Worm (Caenorhabditis elegans): Measurements from ENCODE around the gene gipc-1.
A peak's percentile ranks its signal among the peaks of the same experiment; 100 is the strongest.

Gene gipc-1

DNA sequence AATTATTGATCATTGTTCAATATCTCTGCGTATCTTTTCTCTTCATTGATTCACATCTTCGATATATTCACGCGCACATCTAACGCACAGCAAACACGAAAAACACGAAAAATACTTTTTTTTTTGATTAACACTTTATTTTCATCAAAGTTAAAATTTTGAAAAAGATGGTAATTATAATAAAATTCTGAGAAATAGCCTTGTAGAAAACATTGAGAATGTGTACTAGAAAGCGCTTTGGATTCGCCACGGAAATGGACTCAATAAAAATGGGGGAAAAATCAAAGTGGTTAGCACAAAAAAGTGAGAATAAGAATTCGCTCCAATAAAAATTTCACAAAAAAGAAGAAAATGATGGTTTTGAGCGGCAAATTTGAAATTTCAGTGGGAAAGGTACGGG lies 23.0 kb downstream of the gipc-1 start, which contains the start of gene F26F4.6:
Gene F26F4.6 (minus strand): TSS at position 101 of the 400 bp plus-strand sequence.
- no peak for TF ChIP-seq W03F9.2 (tag; optimal IDR thresholded peaks at IDR 0.05)
- no peak for TF ChIP-seq dao-5 (tag; optimal IDR thresholded peaks at IDR 0.05)
- TF ChIP-seq him-1 (tag; optimal IDR thresholded peaks at IDR 0.05), result no peak

ce11 chrIII:4895313-4895712 lies 24.7 kb downstream of the gipc-1 start:
- no peak for TF ChIP-seq him-1 (tag; optimal IDR thresholded peaks at IDR 0.05)
- TF ChIP-seq W03F9.2 (tag; optimal IDR thresholded peaks at IDR 0.05), result no peak

DNA sequence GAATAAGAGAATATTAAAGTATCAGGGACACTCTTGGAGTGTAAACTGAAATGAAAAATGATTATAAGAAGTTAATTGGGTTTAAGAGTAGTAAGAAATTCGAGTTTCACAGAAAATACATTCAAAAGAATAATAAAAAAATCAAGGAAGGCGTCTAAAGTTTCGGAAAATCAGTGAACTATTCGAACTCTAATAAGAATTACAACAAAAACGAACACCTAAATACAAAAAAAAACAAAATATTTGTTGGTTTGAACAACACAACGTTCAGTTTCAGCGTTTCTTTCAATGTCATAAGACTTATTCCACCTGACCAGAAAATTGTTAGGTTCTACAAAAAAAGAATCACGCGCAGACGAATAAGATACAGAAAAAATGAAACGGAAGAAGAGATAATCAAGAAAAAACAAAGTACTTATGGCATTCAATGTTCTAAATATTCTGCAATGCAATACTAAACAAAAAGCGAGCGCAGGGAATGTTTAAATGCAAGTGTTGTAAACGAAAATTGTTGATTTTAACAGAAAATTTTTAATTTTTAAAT lies 28.5 kb downstream of the gipc-1 start, which contains the start of gene nhl-2:
Gene nhl-2 (minus strand): TSS at position 51 of the 544 bp plus-strand sequence.
- TF ChIP-seq him-1 (tag; optimal IDR thresholded peaks at IDR 0.05) (no peak), dao-5 (tag; optimal IDR thresholded peaks at IDR 0.05) (no peak), W03F9.2 (tag; optimal IDR thresholded peaks at IDR 0.05) (no peak)

DNA sequence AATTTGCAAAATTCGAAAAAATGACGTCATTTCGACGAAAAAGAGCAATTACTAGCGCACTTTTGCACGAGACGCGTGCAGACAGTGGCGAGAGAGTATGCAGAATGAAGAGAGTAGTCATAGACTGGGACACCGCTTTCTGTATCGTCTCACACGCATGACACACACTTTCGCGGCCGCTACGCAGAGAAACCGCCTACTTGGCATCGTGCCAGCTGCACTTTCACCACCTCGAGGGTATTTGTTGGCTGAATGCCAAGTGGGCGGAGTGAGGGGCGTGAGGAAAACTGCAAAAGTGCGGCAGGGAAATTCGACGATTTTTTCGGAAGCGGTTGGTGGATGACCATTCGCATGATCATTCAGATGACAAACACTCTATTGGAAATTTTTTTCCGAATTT lies 29.1 kb downstream of the gipc-1 start:
- peak; percentile 95 for TF ChIP-seq W03F9.2 (tag; optimal IDR thresholded peaks at IDR 0.05)
- peak; percentile 98 for TF ChIP-seq him-1 (tag; optimal IDR thresholded peaks at IDR 0.05)
- TF ChIP-seq dao-5 (tag; optimal IDR thresholded peaks at IDR 0.05), result no peak

ce11 chrIII:4900260-4900659 lies 29.7 kb downstream of the gipc-1 start, which contains the start of gene tag-340:
Gene tag-340, plus strand, starts transcription at chrIII:4900508.
- no peak for TF ChIP-seq W03F9.2 (tag; optimal IDR thresholded peaks at IDR 0.05)
- no peak for TF ChIP-seq him-1 (tag; optimal IDR thresholded peaks at IDR 0.05)
- no peak for TF ChIP-seq dao-5 (tag; optimal IDR thresholded peaks at IDR 0.05)

DNA sequence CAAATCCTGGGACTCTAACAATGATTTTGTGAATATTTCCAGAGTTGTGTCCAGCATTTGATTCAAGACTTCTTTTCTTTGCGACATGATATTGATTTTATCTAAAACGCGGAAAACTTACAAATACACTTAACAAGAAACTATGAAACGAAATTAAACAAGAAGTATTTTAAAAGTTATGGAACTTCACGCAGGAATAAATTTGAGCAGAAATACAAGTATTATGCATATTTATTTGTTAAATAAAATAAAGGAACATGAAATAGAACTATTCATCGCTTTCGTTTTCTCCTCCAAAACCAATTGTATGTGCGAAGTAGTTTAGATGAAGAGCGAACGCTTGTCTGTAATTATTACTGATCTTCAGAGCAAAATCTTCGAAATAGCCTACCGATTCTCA lies 33.2 kb downstream of the gipc-1 start, which contains the start of gene kbp-2:
Gene kbp-2 (minus strand): TSS at position 101 of the 400 bp plus-strand sequence.
- TF ChIP-seq W03F9.2 (tag; optimal IDR thresholded peaks at IDR 0.05) (no peak), him-1 (tag; optimal IDR thresholded peaks at IDR 0.05) (no peak), dao-5 (tag; optimal IDR thresholded peaks at IDR 0.05) (no peak)

DNA sequence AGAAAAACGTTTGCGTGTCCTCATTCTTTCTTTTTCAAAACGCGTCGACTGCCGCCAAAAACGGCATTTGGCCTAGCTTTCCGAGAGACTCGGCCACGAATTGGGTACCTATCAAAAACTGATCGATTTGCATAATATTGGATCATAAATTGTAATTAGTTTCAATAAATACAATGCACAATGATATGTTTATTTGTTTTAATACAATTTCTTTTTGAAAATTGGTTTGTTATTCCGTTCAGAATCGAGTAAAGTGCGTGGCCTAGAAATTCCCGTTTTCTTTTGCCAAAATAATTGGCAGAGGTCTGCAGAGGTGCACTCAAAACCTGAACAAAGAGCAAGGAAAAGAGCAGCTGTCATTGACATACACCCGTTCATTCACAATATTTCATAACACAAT lies 34.8 kb downstream of the gipc-1 start, which contains the start of gene F26F4.8:
Gene F26F4.8 (minus strand): TSS at position 69 of the 400 bp plus-strand sequence.
- no peak for TF ChIP-seq W03F9.2 (tag; optimal IDR thresholded peaks at IDR 0.05)
- no peak for TF ChIP-seq him-1 (tag; optimal IDR thresholded peaks at IDR 0.05)
- TF ChIP-seq dao-5 (tag; optimal IDR thresholded peaks at IDR 0.05), result no peak

- TF ChIP-seq W03F9.2 (tag; optimal IDR thresholded peaks at IDR 0.05) (no peak), him-1 (tag; optimal IDR thresholded peaks at IDR 0.05) (no peak), dao-5 (tag; optimal IDR thresholded peaks at IDR 0.05) (no peak)
These were observed 35.8 kb downstream of the gipc-1 start for ce11 chrIII:4906365-4906764.

- TF ChIP-seq him-1 (tag; optimal IDR thresholded peaks at IDR 0.05) (no peak), W03F9.2 (tag; optimal IDR thresholded peaks at IDR 0.05) (no peak), dao-5 (tag; optimal IDR thresholded peaks at IDR 0.05) (no peak)
These were observed 36.3 kb downstream of the gipc-1 start, which contains the start of gene rom-1 for ce11 chrIII:4906896-4907295. Gene rom-1, plus strand, starts transcription at chrIII:4907196.

- TF ChIP-seq him-1 (tag; optimal IDR thresholded peaks at IDR 0.05), result no peak
- TF ChIP-seq dao-5 (tag; optimal IDR thresholded peaks at IDR 0.05), result no peak
- TF ChIP-seq W03F9.2 (tag; optimal IDR thresholded peaks at IDR 0.05), result no peak
These were observed 39.4 kb downstream of the gipc-1 start, which contains the start of gene F26F4.12 for ce11 chrIII:4909938-4910337. Gene F26F4.12, minus strand, starts transcription at chrIII:4910038.

- TF ChIP-seq W03F9.2 (tag; optimal IDR thresholded peaks at IDR 0.05), result no peak
- no peak for TF ChIP-seq him-1 (tag; optimal IDR thresholded peaks at IDR 0.05)
- TF ChIP-seq dao-5 (tag; optimal IDR thresholded peaks at IDR 0.05), result no peak
These were observed 40.4 kb downstream of the gipc-1 start, which contains the start of gene F26F4.2 for ce11 chrIII:4910956-4911355. Gene F26F4.2, plus strand, starts transcription at chrIII:4911256.

- TF ChIP-seq W03F9.2 (tag; optimal IDR thresholded peaks at IDR 0.05) (peak; percentile 52), him-1 (tag; optimal IDR thresholded peaks at IDR 0.05) (no peak)
These were observed 41.7 kb downstream of the gipc-1 start, which contains the start of the genes F26F4.9 and cee-1 for ce11 chrIII:4912317-4912716. Gene F26F4.9, minus strand, starts transcription at chrIII:4912521. Gene cee-1, plus strand, starts transcription at chrIII:4912699.

- TF ChIP-seq dao-5 (tag; optimal IDR thresholded peaks at IDR 0.05) (no peak), him-1 (tag; optimal IDR thresholded peaks at IDR 0.05) (no peak), W03F9.2 (tag; optimal IDR thresholded peaks at IDR 0.05) (no peak)
These were observed 43.2 kb downstream of the gipc-1 start for ce11 chrIII:4913736-4914135.

DNA sequence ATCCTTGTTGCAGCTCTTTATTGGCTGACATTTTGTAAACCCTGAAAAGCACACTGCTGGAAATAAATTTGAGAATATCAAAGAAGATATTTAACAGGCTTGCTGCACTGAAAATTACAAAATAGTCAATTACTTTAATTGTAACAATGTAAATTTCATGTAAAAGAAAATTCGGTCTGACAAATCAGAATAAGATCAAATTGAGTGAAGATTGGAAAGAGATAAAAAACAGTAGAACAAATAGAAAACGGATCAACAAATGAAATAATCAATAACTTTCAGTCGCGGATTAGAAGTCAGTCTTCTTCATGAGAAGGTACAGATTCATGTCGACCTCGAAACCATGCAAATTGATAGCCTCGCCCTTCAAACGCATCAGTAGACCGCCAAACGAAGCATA lies 46.5 kb downstream of the gipc-1 start, which contains the start of gene rars-1:
Gene rars-1 (minus strand): TSS at position 101 of the 400 bp plus-strand sequence.
- no peak for TF ChIP-seq W03F9.2 (tag; optimal IDR thresholded peaks at IDR 0.05)
- no peak for TF ChIP-seq dao-5 (tag; optimal IDR thresholded peaks at IDR 0.05)

Data from whole organism, L4/young adult.